Fruit fly (Drosophila melanogaster): ENCODE results near the gene alpha4GT1.

DNA sequence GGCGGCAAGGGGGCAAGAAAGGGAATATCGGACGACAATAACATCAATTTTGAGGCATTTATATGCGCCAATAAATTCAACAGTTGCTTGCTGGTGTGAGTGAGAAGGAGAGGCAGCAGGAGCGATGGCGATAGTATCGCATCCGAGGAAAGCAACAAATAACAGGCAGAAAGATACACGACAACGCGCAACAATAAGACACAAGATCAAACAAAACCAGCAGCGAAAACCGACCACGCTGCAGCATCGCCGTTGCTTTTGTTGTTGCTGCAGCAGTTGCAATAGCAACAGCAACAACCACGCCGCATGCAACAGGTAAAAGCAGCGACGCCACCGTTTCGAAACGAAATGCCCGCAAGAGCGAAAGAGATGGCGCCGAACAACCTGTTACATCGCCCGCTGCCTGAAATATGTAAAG is 22.4 kb downstream of the alpha4GT1 start:
- TF ChIP-seq CG4496 (GFP tag; IDR thresholded peaks at IDR 0.05): no peak
- TF ChIP-seq fd96Ca (GFP tag; IDR thresholded peaks at IDR 0.05): no peak
- no peak for TF ChIP-seq Pif1B (GFP tag; optimal IDR thresholded peaks at IDR 0.05)
- no peak for TF ChIP-seq CG10348 (GFP tag; IDR thresholded peaks at IDR 0.05)
- peak; percentile 50 for TF ChIP-seq CG13204 (GFP tag; optimal IDR thresholded peaks at IDR 0.05)
- no peak for TF ChIP-seq CG32121 (GFP tag; IDR thresholded peaks at IDR 0.05)
- TF ChIP-seq CG14655 (GFP tag; optimal IDR thresholded peaks at IDR 0.05): no peak
- TF ChIP-seq Snoo (tag; optimal IDR thresholded peaks at IDR 0.05): no peak
- TF ChIP-seq CG8159 (tag; optimal IDR thresholded peaks at IDR 0.05): no peak
- TF ChIP-seq rn (GFP tag; IDR thresholded peaks at IDR 0.05): no peak
- no peak for TF ChIP-seq CG34367 (tag; optimal IDR thresholded peaks at IDR 0.05)
- no peak for TF ChIP-seq Pif1A (GFP tag; optimal IDR thresholded peaks at IDR 0.05)
